Fruit fly (Drosophila melanogaster) ovary, adult (tissue): ENCODE data around the gene CG5693.

Experiments used
- CG17801 ChIP-seq: fragments of 200-800 bp; optimal IDR thresholded peaks from 2 replicates; lab custom pipeline; 2019; ENCODE audit warnings: missing biosample characterization, mild to moderate bottlenecking, missing genetic modification characterization, moderate library complexity; ENCODE audit not compliant: partially characterized antibody

Gene CG5693

DNA sequence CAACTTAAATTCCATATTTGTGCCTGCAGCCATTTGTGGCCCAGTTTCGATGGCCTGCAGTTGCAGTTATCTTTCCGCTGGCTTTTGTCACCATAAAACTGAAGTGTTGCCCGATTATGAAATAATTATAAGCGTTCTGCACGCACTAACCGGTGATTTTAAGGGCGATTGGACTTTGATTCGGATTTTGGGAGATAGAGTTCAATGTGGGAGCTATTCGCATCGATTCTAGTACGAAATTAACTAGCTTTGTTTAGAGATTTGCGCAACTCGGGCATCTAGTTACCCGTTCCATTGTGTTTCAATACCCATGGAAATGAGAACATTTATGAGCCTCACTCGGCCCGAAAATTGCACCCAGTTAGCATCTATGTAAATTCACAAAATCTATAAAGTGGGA, at the start of gene CG5693:
CG5693 (plus strand) TSS at position 301 of the 400 bp plus-strand sequence.
- TF ChIP-seq CG17801 (GFP tag; lab: Kevin White, UChicago): no peak

DNA sequence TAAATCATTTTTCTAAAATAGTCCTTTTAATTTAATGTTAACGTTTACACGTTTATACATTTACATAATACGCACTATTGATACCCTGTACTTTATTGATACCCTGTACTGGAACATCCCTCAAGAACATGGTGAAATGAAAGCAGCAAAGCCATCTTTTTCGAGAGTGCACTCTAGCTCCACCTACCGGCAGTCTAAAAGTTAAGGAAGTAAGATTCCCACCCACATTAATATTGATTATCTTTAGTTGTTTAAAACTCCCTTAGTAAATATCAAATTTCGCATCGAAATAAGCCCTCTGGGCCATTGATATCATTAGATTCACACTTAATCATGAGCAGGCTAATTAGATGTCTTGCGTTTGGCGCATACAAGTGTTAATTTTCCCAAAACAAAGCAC, 48.1 kb upstream of the CG5693 start:
- no peak for TF ChIP-seq CG17801 (GFP tag; lab: Kevin White, UChicago)

DNA sequence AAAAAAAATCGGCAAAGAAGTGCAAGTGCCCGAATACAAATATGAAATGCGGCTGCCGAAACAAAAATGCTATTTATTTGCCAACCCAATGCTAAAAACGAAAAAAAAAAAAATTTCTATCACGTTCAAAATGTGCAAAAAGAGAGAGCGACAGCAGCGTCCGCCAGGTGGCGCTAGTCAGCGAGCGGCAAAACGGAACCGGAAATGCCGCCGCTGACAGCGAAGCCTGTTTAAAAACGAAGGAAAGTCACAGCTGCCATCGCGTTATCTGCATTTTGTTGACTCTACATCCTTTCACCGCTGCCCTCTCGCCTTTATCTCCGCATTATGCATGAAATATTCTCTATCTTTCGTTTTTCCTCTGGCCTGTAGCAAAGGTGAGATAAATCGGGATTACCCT, 46.2 kb upstream of the CG5693 start:
- TF ChIP-seq CG17801 (GFP tag; lab: Kevin White, UChicago): no peak

DNA sequence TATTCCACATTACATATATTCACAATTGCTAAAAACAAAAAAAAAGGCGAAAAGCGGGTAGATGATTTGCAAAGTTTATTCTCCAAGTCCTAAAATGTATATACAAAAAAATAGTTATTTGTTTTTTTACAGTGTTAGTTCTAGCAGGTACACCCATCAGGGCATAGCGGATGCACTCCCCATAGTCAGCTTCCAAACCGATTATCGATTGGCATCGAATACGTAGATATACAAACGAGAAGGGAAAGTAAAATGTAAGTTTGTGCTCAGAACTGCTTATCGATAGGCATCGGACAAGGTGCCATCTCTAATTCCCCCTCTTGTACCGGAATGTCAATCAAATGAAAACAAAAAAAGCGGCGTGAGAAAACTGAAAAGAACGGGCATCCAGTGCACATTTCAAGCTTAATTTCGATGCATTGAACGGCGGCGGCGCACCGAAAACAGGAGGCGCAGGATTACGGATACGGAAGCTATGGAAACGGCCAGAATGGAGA, 43.3 kb upstream of the CG5693 start, which contains the start of gene CG5674:
CG5674 (plus strand) TSS at position 309 of the 497 bp plus-strand sequence.
- TF ChIP-seq CG17801 (GFP tag; lab: Kevin White, UChicago): no peak

DNA sequence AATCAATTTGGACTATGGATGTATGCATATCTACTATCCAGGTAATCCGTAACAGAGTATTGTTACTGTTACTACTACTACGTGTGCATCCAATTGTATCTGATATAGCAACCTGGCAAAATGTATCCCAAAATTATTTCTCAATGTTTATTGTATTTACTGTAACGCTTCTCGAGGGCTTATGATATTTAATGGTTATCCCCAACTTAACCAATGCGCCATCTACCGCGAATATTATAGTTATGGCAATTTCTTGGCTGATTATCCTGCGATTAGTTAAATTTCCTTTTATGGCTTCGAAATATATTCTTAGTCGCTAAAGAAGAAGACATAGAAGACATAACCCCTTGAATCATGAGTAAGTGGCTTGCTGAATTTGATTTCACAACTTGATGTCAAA, 42.7 kb upstream of the CG5693 start:
- TF ChIP-seq CG17801 (GFP tag; lab: Kevin White, UChicago): no peak

DNA sequence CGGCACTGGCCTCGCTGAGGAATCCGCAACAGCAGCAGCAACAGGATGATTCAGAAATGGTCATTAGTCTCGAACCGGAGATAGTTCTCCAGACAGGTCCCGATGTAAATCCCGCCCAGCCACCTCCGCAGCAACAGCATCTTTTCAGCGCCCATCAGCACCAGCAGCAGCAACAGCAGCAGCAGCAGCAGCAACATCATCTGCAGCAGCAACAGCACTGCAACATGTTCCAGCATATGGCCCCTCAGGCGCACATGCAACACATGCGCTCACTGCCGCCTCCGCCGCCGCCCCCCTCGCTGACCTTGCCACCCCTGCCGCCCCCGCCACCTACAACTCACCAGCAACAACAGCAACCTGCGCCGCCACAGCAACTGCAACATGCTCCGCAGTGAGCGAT, 33.4 kb upstream of the CG5693 start:
- TF ChIP-seq CG17801 (GFP tag; lab: Kevin White, UChicago): no peak

DNA sequence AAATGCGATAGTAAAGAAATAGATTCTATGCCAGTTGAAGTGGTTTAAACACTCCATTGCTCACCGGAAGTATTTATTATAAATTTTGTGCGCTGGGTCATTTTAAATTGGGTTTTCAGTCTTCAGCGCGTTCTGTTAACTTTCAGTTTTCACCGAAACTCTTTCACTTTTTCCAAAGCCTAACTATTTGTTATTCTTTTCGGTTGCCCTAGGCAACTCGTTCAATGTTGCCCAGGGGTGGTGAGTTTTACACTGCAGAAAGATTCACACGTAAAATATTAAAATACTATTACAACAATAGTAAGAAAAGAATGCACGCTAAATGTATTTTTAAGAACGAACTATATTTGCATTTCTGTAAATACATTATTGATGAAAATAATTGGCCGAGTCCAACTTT, 24.1 kb upstream of the CG5693 start, which contains the start of gene btv:
btv (minus strand) TSS at position 101 of the 400 bp plus-strand sequence.
- TF ChIP-seq CG17801 (GFP tag; lab: Kevin White, UChicago): no peak

DNA sequence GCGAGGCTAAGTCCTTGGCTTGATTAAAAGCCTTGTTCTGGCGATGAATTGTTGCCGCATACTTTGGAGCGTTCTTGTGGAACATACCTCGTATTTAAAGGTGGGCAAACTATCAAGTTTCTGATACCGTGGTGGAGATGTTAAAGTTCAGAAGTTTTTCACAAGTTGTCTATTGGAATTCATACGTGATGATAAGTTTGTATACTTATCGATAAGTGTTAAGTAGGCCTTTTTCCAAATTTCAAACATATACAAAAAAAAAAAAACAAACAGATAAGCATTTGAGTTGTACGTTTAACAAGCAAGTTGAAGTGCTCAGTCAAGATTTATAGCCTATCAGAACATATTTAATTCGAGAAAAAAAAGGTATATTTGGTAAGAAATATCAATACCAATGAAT, 20.3 kb upstream of the CG5693 start, which contains the start of gene CG5681:
CG5681 (plus strand) TSS at position 301 of the 400 bp plus-strand sequence.
- no peak for TF ChIP-seq CG17801 (GFP tag; lab: Kevin White, UChicago)

DNA sequence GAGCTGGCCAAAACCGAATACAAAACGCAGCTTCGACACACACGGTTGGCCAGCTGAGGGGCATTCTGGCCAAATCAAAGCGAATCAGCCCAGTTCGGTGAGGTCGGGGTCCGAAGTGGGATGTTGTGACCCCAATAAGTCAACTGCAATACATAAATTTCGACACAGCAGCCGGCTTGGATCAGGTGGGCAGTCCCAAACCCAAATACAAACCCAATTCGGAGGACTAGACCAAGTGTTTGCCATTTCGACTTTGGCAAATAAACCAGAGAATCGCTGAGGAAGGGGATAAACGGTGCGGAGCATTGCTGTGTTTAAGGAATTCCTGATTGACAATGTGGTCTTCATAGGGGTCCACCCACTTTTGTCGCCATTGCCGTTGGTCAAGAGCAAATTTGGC, 17.5 kb upstream of the CG5693 start:
- no peak for TF ChIP-seq CG17801 (GFP tag; lab: Kevin White, UChicago)

DNA sequence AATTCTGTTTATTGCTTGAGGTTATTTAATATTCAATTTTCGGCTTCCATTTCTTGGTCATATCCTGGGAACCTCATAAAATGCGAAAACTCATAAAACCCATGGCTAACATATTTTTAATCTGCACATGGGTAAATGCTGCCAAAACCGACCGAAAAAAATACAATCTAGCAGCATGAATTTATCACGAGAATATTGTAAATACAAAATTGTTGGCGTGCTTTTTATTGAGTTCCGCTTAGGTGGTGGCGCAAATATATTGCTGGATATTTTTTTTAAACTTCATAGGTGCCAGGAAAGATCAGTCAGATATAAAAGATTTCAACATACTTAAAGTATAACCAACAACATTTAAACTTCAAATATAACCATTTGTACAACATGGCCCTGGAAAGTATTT, 16.3 kb upstream of the CG5693 start, which contains the start of gene Prosbeta5R2:
Prosbeta5R2 (plus strand) TSS at position 301 of the 400 bp plus-strand sequence.
- TF ChIP-seq CG17801 (GFP tag; lab: Kevin White, UChicago): no peak

DNA sequence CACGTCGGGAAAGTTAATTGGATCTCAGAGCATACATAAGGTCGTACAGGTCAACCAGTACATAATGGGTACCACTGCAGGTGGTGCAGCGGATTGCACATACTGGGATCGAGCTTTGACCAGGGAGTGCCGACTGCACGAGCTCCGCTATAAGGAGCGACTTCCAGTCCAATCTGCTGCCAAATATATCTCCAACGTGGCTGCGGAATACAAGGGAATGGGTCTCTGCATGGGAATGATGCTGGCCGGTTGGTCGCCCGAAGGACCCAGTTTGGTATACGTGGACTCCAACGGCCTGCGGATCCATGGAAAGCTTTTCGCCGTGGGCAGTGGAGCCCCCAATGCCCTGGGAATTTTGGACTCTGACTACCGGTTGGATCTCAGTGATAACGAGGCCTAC, 15.7 kb upstream of the CG5693 start:
- TF ChIP-seq CG17801 (GFP tag; lab: Kevin White, UChicago): no peak

DNA sequence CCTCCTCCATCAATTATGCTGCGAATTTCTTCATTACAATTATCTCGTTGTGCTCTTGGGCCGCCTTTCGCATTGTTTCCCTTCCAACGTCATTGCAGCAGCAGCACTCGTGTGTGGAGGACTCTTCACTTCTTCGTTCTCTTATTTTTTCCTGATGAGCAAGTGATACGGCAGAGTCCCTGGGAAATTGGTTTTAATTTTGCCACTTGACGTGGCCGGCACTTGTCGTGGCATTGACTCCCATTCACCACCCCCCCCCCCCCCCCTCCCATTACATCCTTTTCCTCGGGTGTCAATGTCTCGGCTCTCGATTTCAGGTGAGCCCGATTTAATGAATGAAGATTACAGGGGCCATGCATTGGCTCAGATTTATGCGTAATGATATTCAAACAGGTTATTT, 4.3 kb upstream of the CG5693 start:
- no peak for TF ChIP-seq CG17801 (GFP tag; lab: Kevin White, UChicago)

DNA sequence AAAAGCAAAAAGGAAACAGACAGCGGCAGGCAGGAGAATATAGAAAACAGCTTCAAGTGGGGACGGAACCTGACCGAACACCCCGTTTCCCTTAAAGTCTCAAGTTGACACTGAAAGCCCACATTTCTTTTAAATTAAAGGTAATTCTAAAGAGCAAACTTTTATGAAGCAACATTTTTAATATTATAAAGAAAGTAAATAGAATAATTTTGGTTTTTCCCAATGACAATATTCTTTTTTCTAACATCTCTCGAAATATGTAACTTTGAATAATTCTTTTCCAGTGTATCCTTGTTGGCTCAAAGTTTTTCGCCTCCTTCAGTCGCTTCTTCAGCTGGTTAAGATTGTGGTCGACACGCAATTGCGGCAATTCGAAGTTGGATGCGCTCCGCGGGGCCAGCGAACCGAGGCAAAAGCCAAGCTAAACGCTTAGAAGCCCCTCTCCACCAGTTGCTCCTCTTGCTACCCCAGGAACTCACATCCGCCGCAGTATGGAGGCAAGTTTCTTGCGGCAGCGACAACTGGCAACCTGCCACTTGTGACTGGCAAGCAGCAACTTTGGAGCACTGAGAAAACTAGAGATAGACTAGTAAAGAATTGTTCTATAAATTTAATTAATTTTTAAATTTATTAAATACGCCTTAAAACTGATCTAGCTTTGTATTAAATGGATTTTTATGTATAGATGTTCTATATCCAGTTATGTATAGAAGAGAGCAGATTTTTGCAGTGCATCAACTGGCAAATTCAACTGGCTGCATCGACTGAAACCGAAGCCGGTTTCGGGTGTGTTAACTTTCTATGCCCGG, 3.2 kb upstream of the CG5693 start:
- no peak for TF ChIP-seq CG17801 (GFP tag; lab: Kevin White, UChicago)

DNA sequence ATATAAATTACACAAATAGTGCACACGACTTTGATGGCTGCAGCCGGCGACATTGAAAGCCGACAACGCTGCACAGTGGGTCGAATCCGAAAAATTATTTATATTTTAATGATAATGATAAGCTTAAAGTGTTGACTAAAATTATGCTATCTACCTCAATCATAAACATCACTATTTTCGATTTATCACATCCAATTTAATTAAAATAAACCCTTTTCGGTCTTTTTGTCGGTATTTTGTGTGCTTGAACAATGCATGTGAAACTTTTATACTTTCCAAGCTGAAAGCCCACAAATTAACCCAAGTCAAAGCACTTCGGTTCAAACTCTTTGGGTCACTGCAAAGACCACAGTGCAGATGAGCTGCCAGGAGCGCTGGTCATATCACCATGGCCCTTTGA, 946 bp upstream of the CG5693 start:
- no peak for TF ChIP-seq CG17801 (GFP tag; lab: Kevin White, UChicago)

DNA sequence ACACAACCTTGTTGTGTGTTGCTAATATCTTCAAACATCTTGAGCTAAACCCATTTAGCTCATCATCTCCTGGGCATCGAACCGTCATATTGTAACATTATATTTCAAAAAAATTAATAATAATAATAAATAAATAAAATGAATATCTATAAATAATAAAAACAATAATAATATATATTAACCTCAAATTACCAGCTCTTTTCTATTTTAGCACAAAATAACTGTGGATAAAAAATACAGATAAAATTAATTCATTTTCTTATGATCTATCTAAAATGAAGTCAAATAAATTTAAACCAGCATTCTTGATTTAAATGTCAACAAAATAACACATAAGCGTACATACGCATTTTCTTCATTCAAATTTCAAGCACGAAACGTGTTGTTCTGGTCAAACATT, 633 bp downstream of the CG5693 start, which contains the start of gene CG42659:
CG42659 (plus strand) TSS at position 301 of the 400 bp plus-strand sequence.
- TF ChIP-seq CG17801 (GFP tag; lab: Kevin White, UChicago): no peak

DNA sequence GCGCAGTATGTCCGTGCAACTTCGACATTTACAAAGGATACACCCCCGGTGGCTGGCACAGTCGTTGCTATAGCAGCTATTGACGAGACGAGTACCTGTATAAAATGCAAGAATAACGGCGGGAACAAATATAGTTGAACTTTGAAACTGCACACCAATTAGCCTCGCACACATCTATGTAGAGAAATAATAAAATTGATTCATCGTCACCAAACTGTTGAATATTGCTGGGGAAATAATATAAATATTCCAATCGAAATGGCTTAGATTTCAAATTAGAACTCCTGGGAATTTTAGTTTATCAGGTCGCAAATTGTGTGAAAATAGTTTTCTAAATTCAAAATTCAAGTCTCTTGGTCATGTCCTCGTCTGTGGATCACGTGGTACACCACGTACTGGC, 1.2 kb downstream of the CG5693 start, which contains the start of the genes CG42634 and CG42635:
CG42634 (plus strand) TSS at position 301 of the 400 bp plus-strand sequence.
CG42635 (plus strand) TSS at position 301 of the 400 bp plus-strand sequence.
- no peak for TF ChIP-seq CG17801 (GFP tag; lab: Kevin White, UChicago)
